Worm (Caenorhabditis elegans) whole organism, L3 larva: ENCODE results near the gene F55G1.7.

ENCODE experiments used
- R02D3.7 ChIP-seq: fragments of 150-350 bp; optimal IDR thresholded peaks from 2 replicates; lab custom pipeline; 2014; ENCODE audit warnings: missing biosample characterization, missing genetic modification characterization
- ZK546.5 ChIP-seq: sonication (generic microtip); optimal IDR thresholded peaks from 2 replicates; lab custom pipeline; 2017; ENCODE audit warnings: missing biosample characterization, missing genetic modification characterization
- aly-2 ChIP-seq: fragments of 150-350 bp; optimal IDR thresholded peaks from 2 replicates; lab custom pipeline; 2014; ENCODE audit warnings: missing biosample characterization, missing genetic modification characterization
- ama-1 ChIP-seq: fragments of 150-350 bp; optimal IDR thresholded peaks from 2 replicates; lab custom pipeline; 2018
- ceh-16 ChIP-seq: sonication (generic microtip); optimal IDR thresholded peaks from 2 replicates; lab custom pipeline; 2017; ENCODE audit warnings: missing biosample characterization, missing genetic modification characterization
- ceh-28 ChIP-seq: fragments of 150-350 bp; optimal IDR thresholded peaks from 2 replicates; lab custom pipeline; 2014; ENCODE audit warnings: missing biosample characterization, missing genetic modification reagents, missing genetic modification characterization
- ceh-82 ChIP-seq: fragments of 150-350 bp; optimal IDR thresholded peaks from 2 replicates; lab custom pipeline; 2014; ENCODE audit warnings: missing biosample characterization, missing genetic modification characterization
- elt-1 ChIP-seq: fragments of 150-350 bp; optimal IDR thresholded peaks from 2 replicates; lab custom pipeline; 2014; ENCODE audit warnings: missing biosample characterization, missing genetic modification characterization
- elt-2 ChIP-seq: sonication (generic microtip); optimal IDR thresholded peaks from 2 replicates; lab custom pipeline; 2016; ENCODE audit warnings: missing genetic modification reagents, mild to moderate bottlenecking, missing genetic modification characterization, missing compliant biosample characterization
- elt-3 ChIP-seq, 3 experiments: fragments of 150-350 bp in 1 of 3; sonication (generic microtip) in 2 of 3; optimal IDR thresholded peaks; 2 replicates in 2 of 3; 4 replicates in 1 of 3; lab custom pipeline; 2014 to 2017; ENCODE audit warnings: missing biosample characterization in 3 of 3, missing genetic modification characterization in 3 of 3
- eor-1 ChIP-seq, 2 experiments: fragments of 150-350 bp; optimal IDR thresholded peaks; 2 replicates each; lab custom pipeline; 2014 to 2018; ENCODE audit warnings: missing biosample characterization in 2 of 2, missing genetic modification characterization in 2 of 2
- fkh-10 ChIP-seq: sonication (generic microtip); optimal IDR thresholded peaks from 2 replicates; lab custom pipeline; 2017; ENCODE audit warnings: missing biosample characterization, missing genetic modification reagents, missing genetic modification characterization
- fkh-2 ChIP-seq: fragments of 150-350 bp; optimal IDR thresholded peaks from 2 replicates; lab custom pipeline; 2014; ENCODE audit warnings: missing biosample characterization, missing genetic modification reagents, missing genetic modification characterization
- fos-1 ChIP-seq: fragments of 150-350 bp; optimal IDR thresholded peaks from 2 replicates; lab custom pipeline; 2014; ENCODE audit warnings: missing biosample characterization, missing genetic modification characterization
- hmg-11 ChIP-seq: sonication (generic microtip); optimal IDR thresholded peaks from 2 replicates; lab custom pipeline; 2016; ENCODE audit warnings: missing genetic modification characterization, missing compliant biosample characterization
- jun-1 ChIP-seq: fragments of 150-350 bp; optimal IDR thresholded peaks from 2 replicates; lab custom pipeline; 2014; ENCODE audit warnings: missing biosample characterization, missing genetic modification reagents, missing genetic modification characterization
- lin-15B ChIP-seq: fragments of 150-350 bp; optimal IDR thresholded peaks from 2 replicates; lab custom pipeline; 2014; ENCODE audit warnings: missing biosample characterization, missing genetic modification characterization
- lin-39 ChIP-seq: fragments of 150-350 bp; optimal IDR thresholded peaks from 2 replicates; lab custom pipeline; 2018; ENCODE audit warnings: missing biosample characterization, missing genetic modification reagents, missing genetic modification characterization
- mdl-1 ChIP-seq: fragments of 150-350 bp; optimal IDR thresholded peaks from 2 replicates; lab custom pipeline; 2014; ENCODE audit warnings: missing biosample characterization, missing genetic modification characterization
- nfya-1 ChIP-seq: sonication (generic microtip); optimal IDR thresholded peaks from 2 replicates; lab custom pipeline; 2017; ENCODE audit warnings: missing genetic modification characterization, mild to moderate bottlenecking, missing compliant biosample characterization, antibody characterized with exemption, moderate library complexity; ENCODE audit not compliant: insufficient read depth
- nhr-12 ChIP-seq: fragments of 150-350 bp; optimal IDR thresholded peaks from 2 replicates; lab custom pipeline; 2014; ENCODE audit warnings: missing biosample characterization, missing genetic modification characterization
- nhr-23 ChIP-seq: fragments of 150-350 bp; optimal IDR thresholded peaks from 2 replicates; lab custom pipeline; 2014; ENCODE audit warnings: missing biosample characterization, missing genetic modification reagents, missing genetic modification characterization
- nhr-237 ChIP-seq: fragments of 150-350 bp; optimal IDR thresholded peaks from 2 replicates; lab custom pipeline; 2014; ENCODE audit warnings: missing biosample characterization, missing genetic modification characterization
- nhr-25 ChIP-seq: sonication (generic microtip); optimal IDR thresholded peaks from 2 replicates; lab custom pipeline; 2017; ENCODE audit warnings: missing biosample characterization, missing genetic modification characterization
- nhr-43 ChIP-seq: sonication (generic microtip); optimal IDR thresholded peaks from 2 replicates; lab custom pipeline; 2016; ENCODE audit warnings: mild to moderate bottlenecking, missing genetic modification characterization, missing compliant biosample characterization; ENCODE audit not compliant: poor library complexity, severe bottlenecking
- nhr-67 ChIP-seq: fragments of 150-350 bp; optimal IDR thresholded peaks from 2 replicates; lab custom pipeline; 2014; ENCODE audit warnings: missing biosample characterization, missing genetic modification characterization
- nhr-76 ChIP-seq: fragments of 150-350 bp; sonication (generic microtip); optimal IDR thresholded peaks from 5 replicates; lab custom pipeline; 2014; ENCODE audit warnings: missing biosample characterization, missing genetic modification characterization
- nhr-77 ChIP-seq: fragments of 150-350 bp; optimal IDR thresholded peaks from 2 replicates; lab custom pipeline; 2014; ENCODE audit warnings: missing biosample characterization, missing genetic modification characterization
- pha-4 ChIP-seq: fragments of 150-350 bp; optimal IDR thresholded peaks from 2 replicates; lab custom pipeline; 2014; ENCODE audit warnings: missing biosample characterization, missing genetic modification reagents, missing genetic modification characterization
- pqm-1 ChIP-seq: fragments of 150-350 bp; optimal IDR thresholded peaks from 2 replicates; lab custom pipeline; 2017; ENCODE audit warnings: missing biosample characterization, missing genetic modification characterization, inconsistent platforms
- sea-2 ChIP-seq: fragments of 150-350 bp; sonication (generic microtip); optimal IDR thresholded peaks from 4 replicates; lab custom pipeline; 2014; ENCODE audit warnings: missing biosample characterization, missing genetic modification reagents, missing genetic modification characterization
- snpc-4 ChIP-seq: fragments of 150-350 bp; optimal IDR thresholded peaks from 2 replicates; lab custom pipeline; 2014; ENCODE audit warnings: missing biosample characterization, missing genetic modification characterization
- tbx-2 ChIP-seq: sonication (generic microtip); optimal IDR thresholded peaks from 2 replicates; lab custom pipeline; 2016; ENCODE audit warnings: mild to moderate bottlenecking, missing genetic modification characterization, missing compliant biosample characterization
- unc-39 ChIP-seq: sonication (generic microtip); optimal IDR thresholded peaks from 4 replicates; lab custom pipeline; 2017; ENCODE audit warnings: missing biosample characterization, missing genetic modification characterization
- unc-62 ChIP-seq: fragments of 150-350 bp; sonication (generic microtip); optimal IDR thresholded peaks from 4 replicates; lab custom pipeline; 2014; ENCODE audit warnings: missing biosample characterization, missing genetic modification reagents, missing genetic modification characterization
- zag-1 ChIP-seq: fragments of 150-350 bp; optimal IDR thresholded peaks from 2 replicates; lab custom pipeline; 2014; ENCODE audit warnings: missing biosample characterization, missing genetic modification characterization
- ztf-11 ChIP-seq: fragments of 150-350 bp; optimal IDR thresholded peaks from 2 replicates; lab custom pipeline; 2014; ENCODE audit warnings: missing biosample characterization, missing genetic modification characterization

F55G1.7 gene

DNA sequence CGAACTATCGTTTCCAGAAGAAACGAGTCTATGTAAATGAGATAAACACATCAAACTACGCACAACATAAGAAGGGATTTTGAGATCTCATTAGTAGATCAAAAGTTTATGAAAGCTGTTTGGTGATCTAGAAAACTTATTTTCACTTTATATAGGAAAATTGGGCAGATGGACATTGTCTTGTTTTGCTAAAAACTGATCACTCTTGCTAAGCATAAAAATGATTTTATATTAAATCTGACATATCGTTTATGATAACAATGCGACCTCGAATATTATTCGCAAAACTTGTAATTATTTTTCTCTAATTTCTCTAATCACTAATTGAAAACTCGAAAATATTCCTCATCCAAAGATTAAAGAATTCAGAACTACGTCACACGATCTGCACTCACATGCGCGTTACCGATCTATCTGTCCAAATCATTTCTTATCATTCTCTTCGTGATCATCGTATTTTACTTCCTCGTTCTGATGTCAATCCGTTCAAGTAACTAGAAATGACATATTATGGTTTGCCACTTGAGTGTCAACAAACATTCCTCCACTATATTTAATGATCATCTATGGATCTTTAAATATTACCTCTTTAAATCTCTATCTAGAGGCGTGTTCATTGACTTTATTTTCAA is at the start of gene F55G1.7:
Gene F55G1.7 (minus strand): TSS at position 51 of the 632 bp plus-strand sequence.
- TF ChIP-seq elt-3 (tag; optimal IDR thresholded peaks at IDR 0.05; lab: Kevin White, UChicago) (peak in 1 of 3 experiments; percentile 19), nhr-43 (peak; percentile 37), ztf-11 (tag; lab: Kevin White, UChicago) (no peak)

DNA sequence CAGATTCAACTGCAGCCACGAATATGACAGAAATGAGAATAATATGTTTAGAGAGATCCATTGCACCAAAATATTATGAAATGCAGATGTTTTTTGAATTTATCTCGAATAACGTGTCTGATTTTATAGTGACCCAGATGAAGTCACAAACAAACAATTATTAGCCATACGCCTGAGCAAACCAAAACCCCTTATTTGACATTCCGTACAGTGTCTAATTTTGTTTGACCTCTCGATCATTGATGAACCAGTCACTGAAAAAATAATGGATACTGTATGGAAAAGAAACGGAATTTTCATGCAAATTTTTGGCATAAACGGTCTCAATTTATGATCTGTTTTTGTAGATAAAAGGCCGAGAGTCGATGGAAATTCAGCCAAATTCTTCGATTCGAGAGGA is 46.5 kb upstream of the F55G1.7 start, which contains the start of the genes R05G6.9 and R05G6.3:
Gene R05G6.9 (minus strand): TSS at position 101 of the 400 bp plus-strand sequence.
Gene R05G6.3 (plus strand): TSS at position 386 of the 400 bp plus-strand sequence.
- no peak for TF ChIP-seq nhr-237 (tag; lab: Kevin White, UChicago)
- no peak for TF ChIP-seq snpc-4
- TF ChIP-seq zag-1 (tag; lab: Kevin White, UChicago): no peak
- TF ChIP-seq lin-39: no peak
- TF ChIP-seq pqm-1 (tag; lab: Kevin White, UChicago): no peak
- no peak for TF ChIP-seq aly-2
- TF ChIP-seq elt-2 (tag; lab: Kevin White, UChicago): no peak
- TF ChIP-seq nhr-77 (tag; lab: Kevin White, UChicago): no peak
- TF ChIP-seq nhr-25 (tag; lab: Kevin White, UChicago): no peak
- TF ChIP-seq elt-3 (tag; optimal IDR thresholded peaks at IDR 0.05; lab: Kevin White, UChicago): no peak
- TF ChIP-seq, all 47 proteins: peak for 0

DNA sequence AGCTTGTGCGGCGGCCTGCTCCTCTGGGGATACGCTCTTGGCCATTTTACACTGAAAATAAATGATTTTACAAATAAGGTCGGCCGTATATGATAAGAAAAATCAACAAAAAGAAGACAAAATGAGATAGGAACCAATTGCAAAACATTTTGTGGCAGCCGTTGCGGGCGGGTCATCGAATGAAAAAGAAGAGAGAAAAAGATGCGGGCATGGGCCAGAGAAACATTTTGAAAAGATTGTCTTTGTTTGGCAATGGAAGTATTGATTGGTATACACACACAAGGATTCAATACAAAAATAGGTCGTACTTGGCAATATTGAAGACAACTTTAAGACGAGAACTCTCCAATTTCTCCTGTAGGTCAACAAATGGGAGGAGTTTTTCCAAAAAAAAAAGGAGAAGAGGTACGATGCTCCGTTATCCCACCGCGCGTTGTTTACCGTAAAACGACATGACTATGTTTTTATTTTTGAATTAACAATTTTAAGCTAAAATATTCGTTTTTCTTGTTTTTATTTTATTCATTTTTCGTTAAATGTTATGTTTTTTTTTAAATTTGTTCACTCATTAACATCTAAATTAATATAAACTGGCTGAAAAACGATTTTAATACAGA is 43.1 kb upstream of the F55G1.7 start, which contains the start of the genes plc-4 and R05G6.4:
Gene plc-4 (minus strand): TSS at position 51 of the 617 bp plus-strand sequence.
Gene R05G6.4 (plus strand): TSS at position 617 of the 617 bp plus-strand sequence.
- peak; percentile 10 for TF ChIP-seq hmg-11 (tag; lab: Kevin White, UChicago)
- peak; percentile 6 for TF ChIP-seq lin-39
- TF ChIP-seq elt-1: no peak
- TF ChIP-seq pha-4 (tag; lab: Kevin White, UChicago): peak; percentile 79
- TF ChIP-seq snpc-4: peak; percentile 26
- TF ChIP-seq nhr-237 (tag; lab: Kevin White, UChicago): no peak
- TF ChIP-seq aly-2: no peak
- TF ChIP-seq ama-1 (lab: Kevin White, UChicago): no peak
- TF ChIP-seq R02D3.7 (tag; lab: Kevin White, UChicago): peak; percentile 88
- no peak for TF ChIP-seq unc-62 (GFP tag; lab: Kevin White, UChicago)
- TF ChIP-seq nhr-23 (tag; lab: Kevin White, UChicago): peak; percentile 44
- no peak for TF ChIP-seq sea-2 (GFP tag; lab: Kevin White, UChicago)
- TF ChIP-seq fkh-10 (GFP tag; lab: Kevin White, UChicago): no peak
- TF ChIP-seq nfya-1 (tag; lab: Kevin White, UChicago): peak; percentile 71
- TF ChIP-seq ceh-82 (tag; lab: Kevin White, UChicago): no peak
- TF ChIP-seq lin-15B (tag; lab: Kevin White, UChicago): peak; percentile 54
- TF ChIP-seq ceh-28 (tag; lab: Kevin White, UChicago): peak; percentile 41

DNA sequence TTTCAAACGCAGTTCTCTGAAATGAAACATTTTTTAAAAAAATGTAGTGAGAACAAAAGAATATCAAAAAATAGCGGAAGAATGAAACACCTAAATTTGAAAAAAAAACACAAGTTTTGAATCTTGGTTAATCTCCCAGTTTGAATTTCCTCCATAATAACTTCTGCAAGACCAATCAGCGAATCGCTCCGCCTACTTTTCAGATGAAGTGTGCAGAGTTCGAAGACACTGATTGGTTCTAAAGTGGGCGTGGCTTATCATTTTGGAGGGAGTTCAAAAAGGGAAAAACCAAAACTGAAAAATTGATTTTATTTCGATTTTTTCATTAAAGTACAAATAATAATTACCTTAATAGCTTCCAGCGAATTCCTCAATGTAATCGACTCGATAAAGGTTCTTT is 41.2 kb upstream of the F55G1.7 start:
- TF ChIP-seq lin-15B (tag; lab: Kevin White, UChicago) (peak; percentile 18), fkh-2 (tag; lab: Kevin White, UChicago) (no peak), nfya-1 (tag; lab: Kevin White, UChicago) (peak; percentile 96)

DNA sequence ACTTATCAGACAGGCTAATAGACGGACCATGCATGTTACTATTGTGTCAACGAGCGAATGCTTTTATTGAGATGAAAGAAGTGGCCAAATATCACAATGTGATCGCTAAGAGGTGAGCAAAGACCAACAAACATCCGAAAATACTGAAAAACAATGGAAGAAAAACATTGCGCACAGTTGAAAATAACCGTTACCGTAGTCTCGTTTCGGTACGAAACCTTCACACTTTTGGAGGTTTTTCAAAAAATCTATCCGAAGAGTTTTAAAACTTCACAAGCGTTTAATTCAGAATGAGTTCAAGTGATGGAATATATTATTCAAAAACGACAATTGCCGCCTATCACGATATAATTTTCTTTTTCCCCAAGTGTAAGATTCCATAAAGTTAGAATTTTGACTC is 39.2 kb upstream of the F55G1.7 start:
- TF ChIP-seq ZK546.5 (tag; lab: Kevin White, UChicago): no peak
- TF ChIP-seq pha-4 (tag; lab: Kevin White, UChicago): peak; percentile 61

DNA sequence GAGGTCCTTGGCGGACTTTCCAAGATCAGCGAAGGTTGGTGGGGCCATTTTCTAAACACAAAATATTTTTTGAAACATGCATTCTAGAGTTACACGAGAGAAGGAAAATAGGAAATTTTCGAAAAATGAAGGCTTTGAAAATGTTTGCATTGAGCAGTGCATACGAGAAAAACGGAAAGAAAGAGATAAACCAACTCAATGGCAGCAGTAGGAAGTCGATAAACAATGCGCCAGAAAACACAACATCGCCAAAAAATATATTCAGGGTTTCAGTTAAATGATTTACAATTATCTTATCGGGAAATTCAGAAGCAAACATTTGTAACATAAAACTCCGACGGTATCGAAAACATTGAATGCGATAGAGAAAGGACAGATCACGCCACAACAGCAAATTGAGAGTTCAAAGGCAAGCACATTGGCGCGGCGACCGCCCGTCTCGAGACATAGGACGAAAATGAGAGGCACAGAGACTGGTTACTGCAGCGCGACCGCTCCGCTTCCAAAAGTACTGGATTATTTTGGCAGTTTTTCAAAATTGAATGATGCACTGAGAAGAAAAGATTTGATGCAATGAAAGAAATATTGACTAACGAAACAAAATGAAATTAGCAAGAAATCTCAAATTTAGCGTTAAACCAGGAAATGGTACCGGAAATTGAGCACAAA is 38.3 kb upstream of the F55G1.7 start, which contains the start of the genes vdac-1 and R05G6.5:
Gene vdac-1 (minus strand): TSS at position 51 of the 669 bp plus-strand sequence.
Gene R05G6.5 (plus strand): TSS at position 527 of the 669 bp plus-strand sequence.
- TF ChIP-seq hmg-11 (tag; lab: Kevin White, UChicago) (peak; percentile 39), eor-1 (tag; optimal IDR thresholded peaks at IDR 0.05; lab: Kevin White, UChicago) (no peak), nhr-67 (tag; lab: Kevin White, UChicago) (no peak), elt-3 (tag; optimal IDR thresholded peaks at IDR 0.05; lab: Kevin White, UChicago) (peak in 1 of 3 experiments; percentile 9), tbx-2 (tag; lab: Kevin White, UChicago) (no peak), nhr-12 (tag; lab: Kevin White, UChicago) (no peak), ceh-16 (tag; lab: Kevin White, UChicago) (no peak), unc-39 (no peak), nhr-43 (peak; percentile 77), nhr-76 (peak; percentile 56), R02D3.7 (tag; lab: Kevin White, UChicago) (peak; percentile 75), fkh-2 (tag; lab: Kevin White, UChicago) (no peak), lin-39 (peak; percentile 76), fos-1 (tag; lab: Kevin White, UChicago) (no peak), jun-1 (peak; percentile 81), elt-1 (peak; percentile 9), mdl-1 (no peak), nfya-1 (tag; lab: Kevin White, UChicago) (peak; percentile 92), nhr-77 (tag; lab: Kevin White, UChicago) (no peak), ztf-11 (tag; lab: Kevin White, UChicago) (no peak), pqm-1 (tag; lab: Kevin White, UChicago) (peak; percentile 41)
